Fruit fly (Drosophila melanogaster) whole organism, embryonic: ENCODE results near the gene CG16719.
A peak's percentile ranks its signal among the peaks of the same experiment; 100 is the strongest.

Experiments
- Blimp-1 ChIP-seq: fragments of 200-800 bp; sonication (Bioruptor generic); optimal IDR thresholded peaks from 3 replicates; lab custom pipeline; 2018; ENCODE audit warnings: missing biosample characterization, missing genetic modification characterization, mild to moderate bottlenecking, moderate library complexity, missing genetic modification reagents
- CG11093 ChIP-seq: fragments of 200-800 bp; sonication (Bioruptor generic); IDR thresholded peaks from 3 replicates; pipeline ENCODE4 v1.3.6; 2022; ENCODE audit warnings: missing biosample characterization, missing genetic modification characterization
- CG12104 ChIP-seq: fragments of 200-800 bp; sonication (Bioruptor generic); optimal IDR thresholded peaks from 3 replicates; lab custom pipeline; 2016; ENCODE audit warnings: missing biosample characterization, missing genetic modification characterization
- CG12769 ChIP-seq: fragments of 200-800 bp; sonication (Bioruptor generic); optimal IDR thresholded peaks from 2 replicates; lab custom pipeline; 2019; ENCODE audit warnings: missing biosample characterization, mild to moderate bottlenecking, missing genetic modification characterization, moderate library complexity
- CG13296 ChIP-seq: fragments of 200-800 bp; sonication (Bioruptor generic); optimal IDR thresholded peaks from 3 replicates; lab custom pipeline; 2018; ENCODE audit warnings: missing biosample characterization, mild to moderate bottlenecking, missing genetic modification characterization
- CG14050 ChIP-seq: fragments of 200-800 bp; sonication (Bioruptor generic); IDR thresholded peaks from 3 replicates; pipeline ENCODE4 v1.3.6; 2022; ENCODE audit warnings: missing biosample characterization, missing genetic modification characterization
- CG15073 ChIP-seq: fragments of 200-800 bp; sonication (Bioruptor generic); optimal IDR thresholded peaks from 2 replicates; lab custom pipeline; 2016; ENCODE audit warnings: missing biosample characterization, missing genetic modification characterization
- CG1832 ChIP-seq: fragments of 200-800 bp; sonication (Bioruptor generic); optimal IDR thresholded peaks from 2 replicates; lab custom pipeline; 2017; ENCODE audit warnings: missing biosample characterization, mild to moderate bottlenecking, missing genetic modification characterization, inconsistent platforms
- CG2875 ChIP-seq: fragments of 200-800 bp; sonication (Bioruptor generic); optimal IDR thresholded peaks from 2 replicates; lab custom pipeline; 2017; ENCODE audit warnings: missing biosample characterization, mild to moderate bottlenecking, missing genetic modification characterization, missing genetic modification reagents
- CG31365 ChIP-seq: fragments of 200-800 bp; sonication (Bioruptor generic); optimal IDR thresholded peaks from 2 replicates; lab custom pipeline; 2018; ENCODE audit warnings: missing biosample characterization, mild to moderate bottlenecking, missing genetic modification characterization
- CG3163 ChIP-seq: fragments of 200-800 bp; sonication (Bioruptor generic); optimal IDR thresholded peaks from 3 replicates; lab custom pipeline; 2016; ENCODE audit warnings: missing biosample characterization, missing genetic modification characterization
- CG3847 ChIP-seq: fragments of 200-800 bp; sonication (Bioruptor generic); IDR thresholded peaks from 2 replicates; pipeline ENCODE4 v1.3.6; 2022; ENCODE audit warnings: missing biosample characterization, missing genetic modification characterization
- CG4854 ChIP-seq: fragments of 200-800 bp; sonication (Bioruptor generic); optimal IDR thresholded peaks from 2 replicates; lab custom pipeline; 2016; ENCODE audit warnings: missing biosample characterization, missing genetic modification characterization, inconsistent platforms
- CG6175 ChIP-seq: fragments of 200-800 bp; sonication (Bioruptor generic); IDR thresholded peaks from 3 replicates; pipeline ENCODE4 v1.3.6; 2022; ENCODE audit warnings: missing biosample characterization, missing genetic modification characterization
- CG6689 ChIP-seq: fragments of 200-800 bp; sonication (Bioruptor generic); IDR thresholded peaks from 2 replicates; pipeline ENCODE4 v1.3.6; 2022; ENCODE audit warnings: missing biosample characterization, missing genetic modification characterization
- CG6765 ChIP-seq: fragments of 200-800 bp; sonication (Bioruptor generic); optimal IDR thresholded peaks from 3 replicates; lab custom pipeline; 2017; ENCODE audit warnings: missing biosample characterization, mild to moderate bottlenecking, missing genetic modification characterization
- CG7372 ChIP-seq: fragments of 200-800 bp; sonication (Bioruptor generic); IDR thresholded peaks from 2 replicates; pipeline ENCODE4 v1.3.6; 2022; ENCODE audit warnings: missing biosample characterization, missing genetic modification characterization
- Dbx ChIP-seq: fragments of 200-800 bp; sonication (Bioruptor generic); IDR thresholded peaks from 3 replicates; pipeline ENCODE4 v1.3.6; 2022; ENCODE audit warnings: missing biosample characterization, missing genetic modification characterization
- Dref ChIP-seq: fragments of 200-800 bp; sonication (Bioruptor generic); IDR thresholded peaks from 2 replicates; pipeline ENCODE4 v1.3.6; 2022; ENCODE audit warnings: missing biosample characterization, missing genetic modification characterization
- Drgx ChIP-seq: fragments of 200-800 bp; sonication (Bioruptor generic); IDR thresholded peaks from 2 replicates; pipeline ENCODE4 v1.3.6; 2022; ENCODE audit warnings: missing biosample characterization, missing genetic modification characterization
- HLH3B ChIP-seq: fragments of 200-800 bp; sonication (Bioruptor generic); IDR thresholded peaks from 2 replicates; pipeline ENCODE4 v1.3.6; 2022; ENCODE audit warnings: missing biosample characterization, missing genetic modification characterization
- HLH54F ChIP-seq: fragments of 200-800 bp; sonication (Bioruptor generic); optimal IDR thresholded peaks from 3 replicates; lab custom pipeline; 2016; ENCODE audit warnings: missing biosample characterization, missing genetic modification characterization
- HmgZ ChIP-seq: fragments of 200-800 bp; sonication (Bioruptor generic); optimal IDR thresholded peaks from 2 replicates; lab custom pipeline; 2018; ENCODE audit warnings: missing biosample characterization, mild to moderate bottlenecking, missing genetic modification characterization
- Jarid2 ChIP-seq: fragments of 200-800 bp; sonication (Bioruptor generic); optimal IDR thresholded peaks from 3 replicates; lab custom pipeline; 2017; ENCODE audit warnings: mild to moderate bottlenecking, missing biosample characterization, missing genetic modification reagents, missing genetic modification characterization
- Kr ChIP-seq: fragments of 200-800 bp; sonication (Bioruptor generic); optimal IDR thresholded peaks from 2 replicates; lab custom pipeline; 2017; ENCODE audit warnings: missing biosample characterization, mild to moderate bottlenecking, missing genetic modification characterization
- MTF-1 ChIP-seq: fragments of 200-800 bp; sonication (Bioruptor generic); optimal IDR thresholded peaks from 2 replicates; lab custom pipeline; 2018; ENCODE audit warnings: missing biosample characterization, mild to moderate bottlenecking, missing genetic modification characterization, borderline replicate concordance
- Oaz ChIP-seq: fragments of 200-800 bp; sonication (Bioruptor generic); IDR thresholded peaks from 2 replicates; pipeline ENCODE4 v1.3.6; 2022; ENCODE audit warnings: missing biosample characterization, missing genetic modification characterization
- Opbp ChIP-seq: fragments of 200-800 bp; sonication (Bioruptor generic); IDR thresholded peaks from 3 replicates; pipeline ENCODE4 v1.3.6; 2022; ENCODE audit warnings: missing biosample characterization, missing genetic modification characterization; ENCODE audit not compliant: partially characterized antibody
- Xrp1 ChIP-seq: fragments of 200-800 bp; sonication (Bioruptor generic); IDR thresholded peaks from 2 replicates; pipeline ENCODE4 v1.3.6; 2022; ENCODE audit warnings: missing biosample characterization, missing genetic modification characterization
- YL-1 ChIP-seq: fragments of 200-800 bp; sonication (Bioruptor generic); optimal IDR thresholded peaks from 3 replicates; lab custom pipeline; 2017; ENCODE audit warnings: missing biosample characterization, mild to moderate bottlenecking, missing genetic modification characterization
- ab ChIP-seq: fragments of 200-800 bp; sonication (Bioruptor generic); optimal IDR thresholded peaks from 2 replicates; lab custom pipeline; 2016; ENCODE audit warnings: missing biosample characterization, missing genetic modification characterization
- abd-A ChIP-seq: fragments of 200-800 bp; sonication (Bioruptor generic); optimal IDR thresholded peaks from 3 replicates; lab custom pipeline; 2019; ENCODE audit warnings: missing biosample characterization, mild to moderate bottlenecking, missing genetic modification characterization, moderate library complexity
- cg ChIP-seq: fragments of 200-800 bp; sonication (Bioruptor generic); optimal IDR thresholded peaks from 3 replicates; lab custom pipeline; 2019; ENCODE audit warnings: missing biosample characterization, mild to moderate bottlenecking, missing genetic modification characterization, moderate library complexity
- ci ChIP-seq: fragments of 200-800 bp; sonication (Bioruptor generic); IDR thresholded peaks from 3 replicates; pipeline ENCODE4 v1.3.6; 2022; ENCODE audit warnings: missing biosample characterization, missing genetic modification characterization
- crc ChIP-seq: fragments of 200-800 bp; sonication (Bioruptor generic); optimal IDR thresholded peaks from 2 replicates; lab custom pipeline; 2016; ENCODE audit warnings: missing biosample characterization, missing genetic modification characterization
- croc ChIP-seq: fragments of 200-800 bp; sonication (Bioruptor generic); conservative IDR thresholded peaks from 3 replicates; pipeline ENCODE4 v1.3.6; 2022; ENCODE audit warnings: missing biosample characterization, missing genetic modification characterization
- crol ChIP-seq: fragments of 200-800 bp; sonication (Bioruptor generic); IDR thresholded peaks from 2 replicates; pipeline ENCODE4 v1.3.6; 2022; ENCODE audit warnings: missing biosample characterization, missing genetic modification characterization
- cwo ChIP-seq: fragments of 200-800 bp; sonication (Bioruptor generic); optimal IDR thresholded peaks from 3 replicates; lab custom pipeline; 2017; ENCODE audit warnings: missing biosample characterization, missing genetic modification characterization, mild to moderate bottlenecking, moderate library complexity, missing genetic modification reagents
- dmrt11E ChIP-seq: fragments of 200-800 bp; sonication (Bioruptor generic); optimal IDR thresholded peaks from 3 replicates; lab custom pipeline; 2018; ENCODE audit warnings: missing biosample characterization, mild to moderate bottlenecking, missing genetic modification characterization, moderate library complexity
- exex ChIP-seq: fragments of 200-800 bp; sonication (Bioruptor generic); optimal IDR thresholded peaks from 4 replicates; lab custom pipeline; 2018; ENCODE audit warnings: missing biosample characterization, mild to moderate bottlenecking, missing genetic modification characterization, moderate library complexity
- ftz-f1 ChIP-seq: fragments of 200-800 bp; sonication (Bioruptor generic); optimal IDR thresholded peaks from 2 replicates; lab custom pipeline; 2016; ENCODE audit warnings: missing biosample characterization, missing genetic modification characterization
- jing ChIP-seq: fragments of 200-800 bp; sonication (Bioruptor generic); optimal IDR thresholded peaks from 2 replicates; lab custom pipeline; 2018; ENCODE audit warnings: missing biosample characterization, mild to moderate bottlenecking, missing genetic modification characterization
- kay ChIP-seq: fragments of 200-800 bp; sonication (Bioruptor generic); optimal IDR thresholded peaks from 2 replicates; lab custom pipeline; 2016; ENCODE audit warnings: missing biosample characterization, missing genetic modification characterization
- nerfin-1 ChIP-seq: fragments of 200-800 bp; sonication (Bioruptor generic); optimal IDR thresholded peaks from 3 replicates; lab custom pipeline; 2019; ENCODE audit warnings: missing biosample characterization, mild to moderate bottlenecking, missing genetic modification characterization, moderate library complexity
- otp ChIP-seq: fragments of 200-800 bp; sonication (Bioruptor generic); IDR thresholded peaks from 3 replicates; pipeline ENCODE4, ENCODE4 v1.3.6; 2022; ENCODE audit warnings: missing biosample characterization, missing genetic modification characterization
- sc ChIP-seq, 3 experiments: fragments of >200 bp in 2 of 3; fragments of 200-800 bp in 1 of 3; sonication (Bioruptor generic) in 1 of 3; optimal IDR thresholded peaks; 2 replicates in 2 of 3; 3 replicates in 1 of 3; lab custom pipeline; 2017; ENCODE audit warnings: mild to moderate bottlenecking in 1 of 3, missing biosample characterization in 1 of 3, missing genetic modification characterization in 1 of 3, missing genetic modification reagents in 1 of 3
- scrt ChIP-seq: fragments of 200-800 bp; sonication (Bioruptor generic); optimal IDR thresholded peaks from 2 replicates; lab custom pipeline; 2018; ENCODE audit warnings: missing biosample characterization, mild to moderate bottlenecking, missing genetic modification characterization, moderate library complexity
- seq ChIP-seq: fragments of 200-800 bp; sonication (Bioruptor generic); IDR thresholded peaks from 2 replicates; pipeline ENCODE4 v1.3.6; 2022; ENCODE audit warnings: missing biosample characterization, missing genetic modification characterization
- sob ChIP-seq: fragments of 200-800 bp; sonication (Bioruptor generic); IDR thresholded peaks from 2 replicates; pipeline ENCODE4 v1.3.6; 2022; ENCODE audit warnings: missing biosample characterization, missing genetic modification characterization
- sug ChIP-seq: fragments of 200-800 bp; optimal IDR thresholded peaks from 2 replicates; lab custom pipeline; 2019; ENCODE audit warnings: missing biosample characterization, mild to moderate bottlenecking, missing genetic modification characterization, moderate library complexity
- vvl ChIP-seq: fragments of 200-800 bp; sonication (Bioruptor generic); IDR thresholded peaks from 2 replicates; pipeline ENCODE4 v1.3.6; 2022; ENCODE audit warnings: missing biosample characterization, missing genetic modification characterization
- yki ChIP-seq: fragments of >200 bp; optimal IDR thresholded peaks from 3 replicates; lab custom pipeline; 2018

Gene CG16719

dm6 chr3L:9671372-9671771 lies 13.6 kb upstream of the CG16719 start (continued):
- TF ChIP-seq HLH3B (GFP tag; lab: Robert Waterston, UW) (no peak), croc (GFP tag; lab: Robert Waterston, UW) (no peak), ci (GFP tag; lab: Robert Waterston, UW) (0 out of 3 replicates have a peak, but pooled peaks have one; percentile 11), yki (lab: Kevin White, UChicago) (no peak), CG12769 (no peak), crc (GFP tag; lab: Kevin White, UChicago) (no peak), CG11093 (no peak), Xrp1 (GFP tag; lab: Robert Waterston, UW) (no peak), cg (GFP tag; lab: Kevin White, UChicago) (no peak), kay (no peak), Jarid2 (GFP tag; lab: Kevin White, UChicago) (no peak), CG4854 (GFP tag; lab: Kevin White, UChicago) (no peak), CG3847 (no peak), CG3163 (GFP tag; lab: Kevin White, UChicago) (no peak), CG15073 (GFP tag; lab: Kevin White, UChicago) (no peak), CG12104 (no peak), nerfin-1 (tag; lab: Kevin White, UChicago) (no peak), scrt (no peak), otp (no peak), Oaz (GFP tag; lab: Robert Waterston, UW) (no peak), Dbx (0 out of 3 replicates have a peak, but pooled peaks have one; percentile 10), ftz-f1 (no peak), Blimp-1 (GFP tag; lab: Kevin White, UChicago) (no peak), HLH54F (GFP tag; lab: Kevin White, UChicago) (no peak), CG6765 (GFP tag; lab: Kevin White, UChicago) (no peak), vvl (GFP tag; lab: Robert Waterston, UW) (no peak), Opbp (no peak), dmrt11E (no peak), CG13296 (GFP tag; lab: Kevin White, UChicago) (no peak), CG2875 (no peak), Kr (GFP tag; lab: Kevin White, UChicago) (no peak), abd-A (tag; lab: Kevin White, UChicago) (no peak), ab (GFP tag; lab: Kevin White, UChicago) (no peak), sob (GFP tag; lab: Robert Waterston, UW) (0 out of 2 replicates have a peak, but pooled peaks have one; percentile 7), YL-1 (GFP tag; lab: Kevin White, UChicago) (no peak), exex (peak; percentile 96), CG31365 (no peak), CG7372 (GFP tag; lab: Robert Waterston, UW) (no peak), HmgZ (tag; lab: Kevin White, UChicago) (no peak), CG6689 (GFP tag; lab: Robert Waterston, UW) (no peak), jing (GFP tag; lab: Kevin White, UChicago) (no peak), cwo (peak; percentile 61), seq (GFP tag; lab: Robert Waterston, UW) (no peak), crol (GFP tag; lab: Robert Waterston, UW) (peak; percentile 42; the same call in 1 of the 2 replicates), CG6175 (GFP tag; lab: Robert Waterston, UW) (no peak), CG14050 (GFP tag; lab: Robert Waterston, UW) (no peak), CG1832 (GFP tag; lab: Kevin White, UChicago) (no peak), sug (tag; lab: Kevin White, UChicago) (peak; percentile 83), Dref (no peak), MTF-1 (GFP tag; lab: Kevin White, UChicago) (no peak), sc (optimal IDR thresholded peaks at IDR 0.05; lab: Kevin White, UChicago) (no peak), sc (GFP tag; optimal IDR thresholded peaks at IDR 0.05; lab: Kevin White, UChicago) (no peak), Drgx (no peak)
